Worm (Caenorhabditis elegans) whole organism, midembryonic: ENCODE results near the gene R05G6.9.

Experiments
- T22C8.4 ChIP-seq: fragments of 200-800 bp; sonication (Bioruptor generic); IDR thresholded peaks from 2 replicates; pipeline ENCODE4 v1.3.6; 2022; ENCODE audit warnings: missing genetic modification characterization, missing compliant biosample characterization
- cog-1 ChIP-seq: sonication (generic microtip); optimal IDR thresholded peaks from 2 replicates; lab custom pipeline; 2016; ENCODE audit warnings: missing genetic modification characterization, missing compliant biosample characterization
- flt-1 ChIP-seq: fragments of 200-800 bp; sonication (Bioruptor generic); IDR thresholded peaks from 2 replicates; pipeline ENCODE4 v1.3.6; 2022; ENCODE audit warnings: missing genetic modification characterization, missing compliant biosample characterization
- klf-2 ChIP-seq: fragments of 200-800 bp; sonication (Bioruptor generic); conservative IDR thresholded peaks from 2 replicates; pipeline ENCODE4 v1.3.6; 2022; ENCODE audit warnings: missing genetic modification reagents, missing genetic modification characterization, missing compliant biosample characterization
- med-1 ChIP-seq: sonication (generic microtip); optimal IDR thresholded peaks from 2 replicates; lab custom pipeline; 2017; ENCODE audit warnings: missing genetic modification characterization, mild to moderate bottlenecking, missing compliant biosample characterization, antibody characterized with exemption, missing genetic modification reagents; ENCODE audit not compliant: insufficient read depth
- ref-1 ChIP-seq: fragments of 200-800 bp; sonication (Bioruptor generic); conservative IDR thresholded peaks from 2 replicates; pipeline ENCODE4 v1.3.6; 2022; ENCODE audit warnings: missing genetic modification reagents, missing genetic modification characterization, missing compliant biosample characterization
- tab-1 ChIP-seq: fragments of 200-800 bp; sonication (Bioruptor generic); IDR thresholded peaks from 2 replicates; pipeline ENCODE4 v1.3.6; 2022; ENCODE audit warnings: missing genetic modification characterization, missing compliant biosample characterization
- ztf-23 ChIP-seq: fragments of 200-800 bp; sonication (Bioruptor generic); IDR thresholded peaks from 2 replicates; pipeline ENCODE4 v1.3.6; 2022; ENCODE audit warnings: missing genetic modification reagents, missing genetic modification characterization, missing compliant biosample characterization
- ztf-29 ChIP-seq: fragments of 200-800 bp; sonication (Bioruptor generic); IDR thresholded peaks from 2 replicates; pipeline ENCODE4 v1.3.6; 2022; ENCODE audit warnings: missing genetic modification reagents, missing genetic modification characterization, missing compliant biosample characterization

R05G6.9 gene

ce11 chrIV:7550445-7550844 lies 34.4 kb upstream of the R05G6.9 start, which contains the start of gene pam-1:
TSS of gene pam-1 (minus strand) at chrIV:7550812.
- TF ChIP-seq tab-1 (GFP tag; lab: Robert Waterston, UW) = no peak
- no peak for TF ChIP-seq cog-1 (tag; lab: Kevin White, UChicago)
- TF ChIP-seq ztf-29 = no peak
- TF ChIP-seq ref-1 (GFP tag; lab: Robert Waterston, UW) = no peak
- no peak for TF ChIP-seq klf-2
- no peak for TF ChIP-seq T22C8.4 (GFP tag; lab: Robert Waterston, UW)
- no peak for TF ChIP-seq flt-1
- no peak for TF ChIP-seq ztf-23
- no peak for TF ChIP-seq med-1 (GFP tag; lab: Kevin White, UChicago)

ce11 chrIV:7549844-7550243 lies 33.8 kb upstream of the R05G6.9 start:
- TF ChIP-seq med-1 (GFP tag; lab: Kevin White, UChicago) (no peak), klf-2 (no peak), ztf-29 (no peak), cog-1 (tag; lab: Kevin White, UChicago) (no peak), T22C8.4 (GFP tag; lab: Robert Waterston, UW) (no peak), flt-1 (no peak), ref-1 (GFP tag; lab: Robert Waterston, UW) (no peak), ztf-23 (no peak), tab-1 (GFP tag; lab: Robert Waterston, UW) (no peak)

- TF ChIP-seq flt-1 (no peak), T22C8.4 (GFP tag; lab: Robert Waterston, UW) (no peak), klf-2 (no peak), cog-1 (tag; lab: Kevin White, UChicago) (no peak), med-1 (GFP tag; lab: Kevin White, UChicago) (no peak), ref-1 (GFP tag; lab: Robert Waterston, UW) (no peak), ztf-29 (no peak)
Measured at ce11 chrIV:7547843-7548578, 31.9 kb upstream of the R05G6.9 start, which contains the start of the genes cdd-2 and oef-1. TSS of gene cdd-2 (minus strand) at chrIV:7547893. TSS of gene oef-1 (plus strand) at chrIV:7548417.

ce11 chrIV:7543662-7544061 lies 27.6 kb upstream of the R05G6.9 start:
- TF ChIP-seq ref-1 (GFP tag; lab: Robert Waterston, UW) (no peak), med-1 (GFP tag; lab: Kevin White, UChicago) (no peak), cog-1 (tag; lab: Kevin White, UChicago) (no peak), ztf-23 (no peak), tab-1 (GFP tag; lab: Robert Waterston, UW) (no peak), ztf-29 (no peak), flt-1 (no peak), T22C8.4 (GFP tag; lab: Robert Waterston, UW) (no peak), klf-2 (no peak)

ce11 chrIV:7542485-7543001 lies 26.5 kb upstream of the R05G6.9 start, which contains the start of gene R05G6.10:
TSS of gene R05G6.10 (minus strand) at chrIV:7542535.
- TF ChIP-seq ztf-23 = no peak
- no peak for TF ChIP-seq flt-1
- no peak for TF ChIP-seq klf-2
- TF ChIP-seq T22C8.4 (GFP tag; lab: Robert Waterston, UW) = no peak
- TF ChIP-seq med-1 (GFP tag; lab: Kevin White, UChicago) = no peak

- no peak for TF ChIP-seq tab-1 (GFP tag; lab: Robert Waterston, UW)
- TF ChIP-seq T22C8.4 (GFP tag; lab: Robert Waterston, UW) = no peak
- TF ChIP-seq ztf-23 = no peak
- TF ChIP-seq ref-1 (GFP tag; lab: Robert Waterston, UW) = no peak
- TF ChIP-seq flt-1 = no peak
- no peak for TF ChIP-seq cog-1 (tag; lab: Kevin White, UChicago)
- TF ChIP-seq ztf-29 = no peak
- no peak for TF ChIP-seq med-1 (GFP tag; lab: Kevin White, UChicago)
- no peak for TF ChIP-seq klf-2
Measured at ce11 chrIV:7532360-7532759, 16.3 kb upstream of the R05G6.9 start, which contains the start of gene R05G6.1. TSS of gene R05G6.1 (plus strand) at chrIV:7532660.

- TF ChIP-seq ref-1 (GFP tag; lab: Robert Waterston, UW) (no peak), tab-1 (GFP tag; lab: Robert Waterston, UW) (no peak), ztf-29 (no peak), T22C8.4 (GFP tag; lab: Robert Waterston, UW) (no peak), flt-1 (no peak), klf-2 (no peak), ztf-23 (no peak), med-1 (GFP tag; lab: Kevin White, UChicago) (no peak), cog-1 (tag; lab: Kevin White, UChicago) (no peak)
Measured at ce11 chrIV:7530226-7531070, 14.4 kb upstream of the R05G6.9 start.

- TF ChIP-seq ztf-29 = no peak
- TF ChIP-seq ztf-23 = no peak
- TF ChIP-seq med-1 (GFP tag; lab: Kevin White, UChicago) = no peak
- TF ChIP-seq cog-1 (tag; lab: Kevin White, UChicago) = no peak
- TF ChIP-seq klf-2 = no peak
- no peak for TF ChIP-seq tab-1 (GFP tag; lab: Robert Waterston, UW)
- TF ChIP-seq T22C8.4 (GFP tag; lab: Robert Waterston, UW) = no peak
- no peak for TF ChIP-seq ref-1 (GFP tag; lab: Robert Waterston, UW)
- TF ChIP-seq flt-1 = no peak
Measured at ce11 chrIV:7523744-7524143, 7.7 kb upstream of the R05G6.9 start.

ce11 chrIV:7521591-7521990 lies 5.5 kb upstream of the R05G6.9 start:
- TF ChIP-seq tab-1 (GFP tag; lab: Robert Waterston, UW) (no peak), flt-1 (no peak), T22C8.4 (GFP tag; lab: Robert Waterston, UW) (no peak), klf-2 (no peak), ztf-23 (no peak)
